Worm (Caenorhabditis elegans) whole organism, late embryonic: ENCODE data around the gene prp-40.

Source experiments
- K09A11.1 ChIP-seq: sonication (generic microtip); optimal IDR thresholded peaks from 2 replicates; lab custom pipeline; 2017; ENCODE audit warnings: antibody characterized with exemption, mild to moderate bottlenecking, missing genetic modification characterization, missing compliant biosample characterization; ENCODE audit not compliant: insufficient read depth
- ama-1 ChIP-seq: fragments of 150-350 bp; optimal IDR thresholded peaks from 2 replicates; lab custom pipeline; 2014
- dmd-4 ChIP-seq: sonication (generic microtip); optimal IDR thresholded peaks from 2 replicates; lab custom pipeline; 2016; ENCODE audit warnings: borderline replicate concordance, missing genetic modification characterization, missing compliant biosample characterization
- elt-2 ChIP-seq: sonication (generic microtip); optimal IDR thresholded peaks from 2 replicates; lab custom pipeline; 2016; ENCODE audit warnings: missing genetic modification reagents, missing genetic modification characterization, missing compliant biosample characterization
- hlh-8 ChIP-seq: sonication (generic microtip); optimal IDR thresholded peaks from 2 replicates; lab custom pipeline; 2016; ENCODE audit warnings: missing genotype, missing genetic modification characterization, missing compliant biosample characterization
- madf-2 ChIP-seq: sonication (generic microtip); optimal IDR thresholded peaks from 2 replicates; lab custom pipeline; 2017; ENCODE audit warnings: missing genetic modification characterization, missing compliant biosample characterization
- nhr-11 ChIP-seq: fragments of 150-350 bp; optimal IDR thresholded peaks from 2 replicates; lab custom pipeline; 2014; ENCODE audit warnings: missing biosample characterization, missing genetic modification characterization
- npax-4 ChIP-seq: sonication (generic microtip); optimal IDR thresholded peaks from 2 replicates; lab custom pipeline; 2016; ENCODE audit warnings: missing genetic modification characterization, missing compliant biosample characterization
- pha-4 ChIP-seq: fragments of 150-350 bp; optimal IDR thresholded peaks from 2 replicates; lab custom pipeline; 2018; ENCODE audit warnings: missing biosample characterization, missing genetic modification reagents, missing genetic modification characterization
- tbx-2 ChIP-seq: sonication (generic microtip); optimal IDR thresholded peaks from 2 replicates; lab custom pipeline; 2016; ENCODE audit warnings: missing genetic modification characterization, missing compliant biosample characterization
- unc-42 ChIP-seq: sonication (generic microtip); optimal IDR thresholded peaks from 2 replicates; lab custom pipeline; 2016; ENCODE audit warnings: missing genotype, missing genetic modification characterization, missing compliant biosample characterization

- TF ChIP-seq elt-2 (no peak), unc-42 (tag; lab: Kevin White, UChicago) (no peak), npax-4 (tag; lab: Kevin White, UChicago) (no peak), ama-1 (lab: Kevin White, UChicago) (no peak), pha-4 (no peak), madf-2 (tag; lab: Kevin White, UChicago) (no peak), nhr-11 (no peak), dmd-4 (tag; lab: Kevin White, UChicago) (no peak), hlh-8 (tag; lab: Kevin White, UChicago) (no peak), tbx-2 (tag; lab: Kevin White, UChicago) (no peak), K09A11.1 (tag; lab: Kevin White, UChicago) (no peak)
These were observed 49.0 kb downstream of the prp-40 start for ce11 chrIII:9570869-9571268.
